Worm (Caenorhabditis elegans) whole organism, L2 larva: ENCODE measurements around the gene C25H3.10.

Source experiments
- ZK546.5 ChIP-seq: sonication (generic microtip); optimal IDR thresholded peaks from 2 replicates; lab custom pipeline; 2017; ENCODE audit warnings: missing biosample characterization, missing genetic modification characterization
- ceh-16 ChIP-seq: fragments of 150-350 bp; optimal IDR thresholded peaks from 2 replicates; lab custom pipeline; 2014; ENCODE audit warnings: missing biosample characterization, missing genetic modification characterization
- dmd-4 ChIP-seq: sonication (generic microtip); optimal IDR thresholded peaks from 2 replicates; lab custom pipeline; 2017; ENCODE audit warnings: missing biosample characterization, missing genetic modification characterization
- elt-3 ChIP-seq: sonication (generic microtip); optimal IDR thresholded peaks from 2 replicates; lab custom pipeline; 2017; ENCODE audit warnings: missing biosample characterization, missing genetic modification characterization
- fos-1 ChIP-seq: fragments of 150-350 bp; optimal IDR thresholded peaks from 2 replicates; lab custom pipeline; 2014; ENCODE audit warnings: missing biosample characterization, missing genetic modification characterization
- nhr-11 ChIP-seq: fragments of 150-350 bp; optimal IDR thresholded peaks from 2 replicates; lab custom pipeline; 2014; ENCODE audit warnings: missing biosample characterization, missing genetic modification characterization
- nhr-12 ChIP-seq: fragments of 150-350 bp; optimal IDR thresholded peaks from 2 replicates; lab custom pipeline; 2014; ENCODE audit warnings: missing biosample characterization, missing genetic modification characterization
- nhr-237 ChIP-seq: fragments of 150-350 bp; optimal IDR thresholded peaks from 2 replicates; lab custom pipeline; 2014; ENCODE audit warnings: missing biosample characterization, missing genetic modification characterization
- nhr-6 ChIP-seq: fragments of 150-350 bp; optimal IDR thresholded peaks from 2 replicates; lab custom pipeline; 2014; ENCODE audit warnings: missing biosample characterization, missing genetic modification characterization
- skn-1 ChIP-seq: sonication (generic microtip); optimal IDR thresholded peaks from 2 replicates; lab custom pipeline; 2017; ENCODE audit warnings: missing biosample characterization, missing genetic modification characterization
- sma-3 ChIP-seq: sonication (generic microtip); optimal IDR thresholded peaks from 2 replicates; lab custom pipeline; 2016; ENCODE audit warnings: missing genetic modification reagents, missing genetic modification characterization, missing compliant biosample characterization
- snpc-4 ChIP-seq: fragments of 150-350 bp; optimal IDR thresholded peaks from 2 replicates; lab custom pipeline; 2014; ENCODE audit warnings: missing biosample characterization, missing genetic modification characterization
- zag-1 ChIP-seq: fragments of 150-350 bp; optimal IDR thresholded peaks from 2 replicates; lab custom pipeline; 2014; ENCODE audit warnings: missing biosample characterization, missing genetic modification characterization

- no peak for TF ChIP-seq nhr-12 (tag; lab: Kevin White, UChicago)
- TF ChIP-seq nhr-237 (tag; lab: Kevin White, UChicago) = no peak
- peak; percentile 24 for TF ChIP-seq fos-1 (tag; lab: Kevin White, UChicago)
- TF ChIP-seq zag-1 (tag; lab: Kevin White, UChicago) = no peak
- peak; percentile 53 for TF ChIP-seq sma-3 (GFP tag; lab: Kevin White, UChicago)
- TF ChIP-seq nhr-11 (tag; lab: Kevin White, UChicago) = no peak
- no peak for TF ChIP-seq ceh-16 (tag; lab: Kevin White, UChicago)
- no peak for TF ChIP-seq dmd-4
- no peak for TF ChIP-seq nhr-6 (tag; lab: Kevin White, UChicago)
- TF ChIP-seq ZK546.5 (tag; lab: Kevin White, UChicago) = peak; percentile 86
- TF ChIP-seq elt-3 (tag; lab: Kevin White, UChicago) = no peak
- TF ChIP-seq snpc-4 (tag; lab: Kevin White, UChicago) = peak; percentile 72
- no peak for TF ChIP-seq skn-1 (tag; lab: Kevin White, UChicago)
Observed at ce11 chrII:5714807-5715206, 16.0 kb upstream of the C25H3.10 start, which contains the start of the genes tiar-1 and lelo-4.
